Fruit fly (Drosophila melanogaster) whole organism, adult: ENCODE results near the gene Gr93b.

ENCODE experiments used
- CG11617 ChIP-seq: fragments of 200-800 bp; sonication (Bioruptor generic); optimal IDR thresholded peaks from 2 replicates; lab custom pipeline; 2017; ENCODE audit warnings: mild to moderate bottlenecking, missing biosample characterization, missing genetic modification reagents, missing genetic modification characterization
- CG12768 ChIP-seq: fragments of 200-800 bp; sonication (Bioruptor generic); optimal IDR thresholded peaks from 2 replicates; lab custom pipeline; 2017; ENCODE audit warnings: missing biosample characterization, missing genetic modification characterization, mild to moderate bottlenecking, moderate library complexity, missing genetic modification reagents
- CG14711 ChIP-seq: fragments of 200-800 bp; sonication (Bioruptor generic); optimal IDR thresholded peaks from 2 replicates; lab custom pipeline; 2018; ENCODE audit warnings: missing biosample characterization, mild to moderate bottlenecking, missing genetic modification characterization, moderate library complexity
- CG1620 ChIP-seq: fragments of 200-800 bp; sonication (Bioruptor generic); optimal IDR thresholded peaks from 2 replicates; lab custom pipeline; 2016; ENCODE audit warnings: missing biosample characterization, missing genetic modification characterization
- CG33017 ChIP-seq: fragments of 200-800 bp; sonication (Bioruptor generic); optimal IDR thresholded peaks from 2 replicates; lab custom pipeline; 2018; ENCODE audit warnings: missing biosample characterization, mild to moderate bottlenecking, missing genetic modification characterization, moderate library complexity
- CG5204 ChIP-seq: fragments of 200-800 bp; sonication (Bioruptor generic); optimal IDR thresholded peaks from 2 replicates; lab custom pipeline; 2016; ENCODE audit warnings: missing biosample characterization, missing genetic modification characterization
- CG7045 ChIP-seq: fragments of 200-800 bp; sonication (Bioruptor generic); optimal IDR thresholded peaks from 2 replicates; lab custom pipeline; 2017; ENCODE audit warnings: missing biosample characterization, mild to moderate bottlenecking, missing genetic modification characterization
- CG7101 ChIP-seq: fragments of 200-800 bp; sonication (Bioruptor generic); optimal IDR thresholded peaks from 2 replicates; lab custom pipeline; 2018; ENCODE audit warnings: missing biosample characterization, mild to moderate bottlenecking, missing genetic modification characterization, moderate library complexity
- Clk ChIP-seq: fragments of 200-800 bp; sonication (Bioruptor generic); optimal IDR thresholded peaks from 2 replicates; lab custom pipeline; 2017; ENCODE audit warnings: missing biosample characterization, missing genetic modification characterization
- Crg-1 ChIP-seq: fragments of 200-800 bp; sonication (Bioruptor generic); optimal IDR thresholded peaks from 2 replicates; lab custom pipeline; 2016; ENCODE audit warnings: missing biosample characterization, missing genetic modification characterization
- Hr96 ChIP-seq: fragments of 200-800 bp; sonication (Bioruptor generic); optimal IDR thresholded peaks from 2 replicates; lab custom pipeline; 2016; ENCODE audit warnings: missing biosample characterization, missing genetic modification characterization
- Mnt ChIP-seq: fragments of 200-800 bp; sonication (Bioruptor generic); optimal IDR thresholded peaks from 2 replicates; lab custom pipeline; 2016; ENCODE audit warnings: missing biosample characterization, mild to moderate bottlenecking, missing genetic modification characterization
- bab1 ChIP-seq: fragments of 200-800 bp; sonication (Bioruptor generic); optimal IDR thresholded peaks from 3 replicates; lab custom pipeline; 2019; ENCODE audit warnings: missing biosample characterization, mild to moderate bottlenecking, missing genetic modification characterization, moderate library complexity
- cic ChIP-seq: fragments of 200-800 bp; sonication (Bioruptor generic); optimal IDR thresholded peaks from 2 replicates; lab custom pipeline; 2017; ENCODE audit warnings: missing biosample characterization, mild to moderate bottlenecking, missing genetic modification characterization, moderate library complexity
- cnc ChIP-seq, 2 experiments: fragments of >200 bp; optimal IDR thresholded peaks; 2 replicates each; lab custom pipeline; 2017
- kay ChIP-seq: fragments of 200-800 bp; sonication (Bioruptor generic); peaks from one replicate; lab custom pipeline; 2016; ENCODE audit warnings: missing biosample characterization, missing genetic modification characterization, borderline replicate concordance
- ovo ChIP-seq: fragments of 200-800 bp; sonication (Bioruptor generic); optimal IDR thresholded peaks from 2 replicates; lab custom pipeline; 2016; ENCODE audit warnings: missing biosample characterization, missing genetic modification characterization
- pad ChIP-seq: fragments of 200-800 bp; sonication (Bioruptor generic); optimal IDR thresholded peaks from 3 replicates; lab custom pipeline; 2017; ENCODE audit warnings: missing biosample characterization, missing genetic modification characterization, mild to moderate bottlenecking, moderate library complexity, missing genetic modification reagents
- tj ChIP-seq: fragments of 200-800 bp; sonication (Bioruptor generic); optimal IDR thresholded peaks from 3 replicates; lab custom pipeline; 2017; ENCODE audit warnings: missing biosample characterization, mild to moderate bottlenecking, missing genetic modification characterization, moderate library complexity
- toe ChIP-seq: fragments of 200-800 bp; sonication (Bioruptor generic); optimal IDR thresholded peaks from 2 replicates; lab custom pipeline; 2016; ENCODE audit warnings: missing biosample characterization, missing genetic modification characterization

Gene Gr93b

DNA sequence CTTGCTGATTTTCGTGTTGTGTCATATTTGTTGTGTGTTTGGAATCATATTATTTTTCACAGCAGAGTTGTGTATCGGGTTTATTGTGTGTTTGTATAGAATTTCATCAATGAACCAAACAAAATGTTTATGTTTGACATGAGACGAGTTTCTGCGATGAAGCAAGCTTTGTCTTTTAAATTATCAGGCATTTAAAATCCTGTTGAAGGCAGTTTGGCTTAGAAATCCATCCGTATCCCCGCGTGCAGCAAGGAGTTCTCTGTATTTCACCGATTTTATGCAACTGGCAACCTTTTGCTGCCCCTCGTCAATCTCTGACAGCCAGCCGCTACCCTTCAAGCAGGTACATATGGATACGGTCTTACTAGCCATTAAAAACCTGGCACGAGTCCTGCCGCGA lies 24.3 kb upstream of the Gr93b start, which contains the start of the genes CG6569 and Cby:
Gene CG6569, minus strand, starts transcription at position 101 of the 400 bp plus-strand sequence.
Gene Cby, plus strand, starts transcription at position 185 of the 400 bp plus-strand sequence.
- TF ChIP-seq Crg-1 (GFP tag; lab: Kevin White, UChicago) (no peak), kay (GFP tag; lab: Kevin White, UChicago) (no peak), CG7101 (no peak), CG33017 (tag; lab: Kevin White, UChicago) (no peak), CG12768 (GFP tag; lab: Kevin White, UChicago) (no peak), CG11617 (GFP tag; lab: Kevin White, UChicago) (no peak), pad (no peak), CG5204 (GFP tag; lab: Kevin White, UChicago) (no peak), Clk (no peak)

DNA sequence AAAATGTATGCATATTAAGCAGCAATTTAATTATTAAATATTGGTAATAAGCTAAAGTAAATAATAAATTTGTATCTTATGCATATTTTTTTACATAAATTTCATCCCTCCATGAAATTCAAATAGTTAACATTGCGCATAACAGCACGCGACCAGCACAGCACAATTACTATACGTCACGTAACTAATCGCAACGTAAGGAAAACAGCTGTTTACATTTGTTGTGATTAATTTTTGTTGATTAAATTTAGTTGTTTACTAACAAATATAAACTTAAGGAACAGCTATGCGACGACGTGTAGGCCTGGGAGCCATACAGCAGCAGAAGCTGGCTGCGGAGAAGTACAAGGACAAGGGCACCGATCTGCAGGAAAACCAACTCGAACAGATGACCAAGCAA lies 21.4 kb upstream of the Gr93b start, which contains the start of gene lsn:
Gene lsn, plus strand, starts transcription at position 177 of the 400 bp plus-strand sequence.
- TF ChIP-seq kay (GFP tag; lab: Kevin White, UChicago), result peak; percentile 12
- peak; percentile 42 for TF ChIP-seq ovo (GFP tag; lab: Kevin White, UChicago)
- no peak for TF ChIP-seq Mnt
- TF ChIP-seq bab1 (GFP tag; lab: Kevin White, UChicago), result peak; percentile 15

DNA sequence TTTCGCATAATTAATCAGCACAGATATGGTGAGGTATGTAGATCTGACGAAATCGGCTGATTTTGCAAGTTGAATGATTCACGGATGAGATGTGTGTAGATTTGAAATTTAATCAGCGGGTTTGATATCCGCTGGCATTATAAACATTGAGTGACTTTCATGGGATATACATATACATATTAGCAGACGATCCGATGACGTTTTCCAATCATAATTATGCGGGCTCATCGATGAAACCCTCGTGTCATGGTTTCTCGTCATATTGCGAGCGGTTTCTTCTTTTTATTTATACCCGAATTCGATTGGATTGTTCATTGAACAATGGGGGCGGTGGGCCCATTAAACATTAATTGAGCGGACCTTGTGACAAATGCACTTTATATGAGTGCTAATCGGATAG lies 20.9 kb upstream of the Gr93b start:
- TF ChIP-seq tj (no peak), kay (GFP tag; lab: Kevin White, UChicago) (peak; percentile 7)

DNA sequence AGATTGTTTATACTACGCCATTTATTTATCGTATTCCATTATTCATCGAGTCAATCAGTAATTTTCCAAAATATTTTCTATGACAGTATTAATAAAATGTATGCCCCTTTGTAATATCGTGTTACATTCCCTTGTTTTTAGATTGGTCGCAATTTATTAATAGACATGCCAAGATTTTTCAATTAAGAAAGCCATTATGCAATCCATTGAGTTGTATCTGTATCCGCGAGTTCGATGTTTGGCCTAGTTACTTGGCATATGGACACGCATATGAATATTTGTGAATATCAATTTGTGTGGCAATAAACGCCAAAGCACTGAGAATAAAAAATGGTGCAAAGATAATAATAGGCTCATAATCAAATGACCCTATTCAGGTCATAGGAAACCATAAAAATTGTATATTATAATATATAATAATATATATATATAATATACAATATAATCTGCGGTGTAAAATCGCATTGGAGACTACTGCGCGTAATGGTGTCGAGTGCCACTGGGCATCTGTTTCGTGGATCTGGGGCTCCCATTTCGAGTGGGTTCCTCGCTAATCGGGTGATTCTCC lies 20.3 kb upstream of the Gr93b start:
- TF ChIP-seq cic (GFP tag; lab: Kevin White, UChicago), result no peak
- TF ChIP-seq CG5204 (GFP tag; lab: Kevin White, UChicago), result no peak
- TF ChIP-seq CG7101, result no peak
- no peak for TF ChIP-seq Crg-1 (GFP tag; lab: Kevin White, UChicago)
- TF ChIP-seq CG33017 (tag; lab: Kevin White, UChicago), result no peak
- no peak for TF ChIP-seq CG7045 (GFP tag; lab: Kevin White, UChicago)
- TF ChIP-seq CG1620, result no peak
- TF ChIP-seq Clk, result no peak
- TF ChIP-seq bab1 (GFP tag; lab: Kevin White, UChicago), result no peak
- no peak for TF ChIP-seq CG11617 (GFP tag; lab: Kevin White, UChicago)
- TF ChIP-seq tj, result no peak
- TF ChIP-seq Hr96 (GFP tag; lab: Kevin White, UChicago), result no peak
- no peak for TF ChIP-seq pad
- no peak for TF ChIP-seq CG12768 (GFP tag; lab: Kevin White, UChicago)
- no peak for TF ChIP-seq CG14711 (tag; lab: Kevin White, UChicago)
- no peak for TF ChIP-seq cnc (optimal IDR thresholded peaks at IDR 0.05; lab: Kevin White, UChicago)
- no peak for TF ChIP-seq ovo (GFP tag; lab: Kevin White, UChicago)
- no peak for TF ChIP-seq kay (GFP tag; lab: Kevin White, UChicago)
- TF ChIP-seq toe (GFP tag; lab: Kevin White, UChicago), result no peak

DNA sequence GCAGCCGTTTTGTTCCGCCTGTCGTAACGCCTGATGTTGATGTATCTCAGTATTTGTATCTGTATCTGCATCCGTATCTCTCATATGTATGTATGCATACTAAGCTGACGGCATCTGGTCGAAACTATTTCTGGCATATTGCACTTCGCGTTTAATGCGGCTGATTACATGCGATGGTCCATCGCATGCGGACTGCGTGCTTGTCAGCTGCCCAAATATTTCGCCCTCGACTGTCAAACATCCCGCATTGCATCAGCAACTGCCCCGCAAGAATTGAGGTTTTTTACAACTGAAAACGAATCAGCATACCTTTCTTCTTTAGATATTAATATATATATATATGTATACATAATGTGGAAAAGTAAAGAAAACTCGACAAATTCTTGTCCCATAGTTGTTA lies 19.3 kb upstream of the Gr93b start:
- TF ChIP-seq Clk (no peak), cnc (optimal IDR thresholded peaks at IDR 0.05; lab: Kevin White, UChicago) (no peak), CG14711 (tag; lab: Kevin White, UChicago) (no peak), bab1 (GFP tag; lab: Kevin White, UChicago) (no peak), ovo (GFP tag; lab: Kevin White, UChicago) (no peak), CG7101 (no peak), CG12768 (GFP tag; lab: Kevin White, UChicago) (no peak), CG5204 (GFP tag; lab: Kevin White, UChicago) (no peak), CG7045 (GFP tag; lab: Kevin White, UChicago) (no peak)

DNA sequence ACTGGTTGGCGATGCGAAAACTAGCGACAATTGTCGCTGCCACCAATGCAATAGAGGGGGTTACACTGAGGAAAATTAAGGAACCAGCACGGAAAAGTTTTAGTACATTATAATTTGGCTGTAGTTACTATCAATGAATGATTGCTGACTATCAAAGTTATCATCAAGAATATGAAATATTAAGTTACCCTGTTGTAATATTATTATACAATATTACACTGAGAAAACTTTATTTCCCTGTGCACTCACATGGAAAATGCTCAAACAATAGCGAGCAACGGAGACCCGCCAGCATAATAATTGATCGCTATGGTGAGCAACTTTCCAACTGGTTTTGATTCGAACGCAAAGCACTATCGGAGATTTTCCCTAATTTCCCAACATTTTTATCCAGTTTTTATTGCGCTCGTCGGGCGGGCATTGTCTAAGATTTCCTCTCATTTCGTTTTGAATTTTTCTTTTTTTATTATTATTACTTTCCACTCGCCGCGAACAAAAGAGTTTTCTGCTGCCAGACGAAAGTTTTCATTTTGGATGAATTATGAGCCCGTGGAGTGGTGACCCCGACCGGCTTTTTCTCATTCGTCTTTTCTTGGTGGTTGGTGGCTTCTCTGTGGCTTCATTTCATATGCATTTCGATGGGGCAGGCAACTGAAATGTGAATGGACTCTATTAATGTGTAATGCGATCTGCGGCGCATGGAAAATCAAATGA lies 18.7 kb upstream of the Gr93b start:
- no peak for TF ChIP-seq cnc (optimal IDR thresholded peaks at IDR 0.05; lab: Kevin White, UChicago)
- TF ChIP-seq CG14711 (tag; lab: Kevin White, UChicago), result no peak
- TF ChIP-seq tj, result no peak
- no peak for TF ChIP-seq toe (GFP tag; lab: Kevin White, UChicago)
- no peak for TF ChIP-seq CG7101
- no peak for TF ChIP-seq bab1 (GFP tag; lab: Kevin White, UChicago)

DNA sequence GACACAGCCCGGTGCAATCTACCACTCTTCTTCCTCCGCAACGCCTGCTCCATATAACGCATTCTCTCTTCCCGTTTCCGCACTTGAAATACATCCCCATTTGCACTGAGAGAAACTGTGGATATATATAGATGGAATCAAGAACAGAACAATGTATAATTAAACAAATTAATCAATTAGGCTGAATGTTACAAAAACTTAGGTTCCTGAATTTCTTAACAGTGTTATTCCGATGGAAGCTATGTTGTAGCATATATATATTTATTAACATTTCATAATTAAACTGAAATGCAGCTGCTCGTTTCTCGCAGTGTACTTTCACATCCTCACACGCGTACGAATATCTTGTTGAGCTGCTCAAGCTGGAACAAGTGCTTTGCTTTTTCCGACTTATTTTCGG lies 15.9 kb upstream of the Gr93b start:
- TF ChIP-seq kay (GFP tag; lab: Kevin White, UChicago) (peak; percentile 33), cnc (optimal IDR thresholded peaks at IDR 0.05; lab: Kevin White, UChicago) (no peak)
